Worm (Caenorhabditis elegans): Measurements from ENCODE around the gene luc-7L.

- TF ChIP-seq lsy-12 (tag; optimal IDR thresholded peaks at IDR 0.05) = no peak
- no peak for TF ChIP-seq nhr-237 (tag; optimal IDR thresholded peaks at IDR 0.05)
- TF ChIP-seq pha-4 (tag; optimal IDR thresholded peaks at IDR 0.05) = no peak
- TF ChIP-seq nhr-23 (tag; optimal IDR thresholded peaks at IDR 0.05) = no peak
- no peak for TF ChIP-seq mdl-1 (tag; optimal IDR thresholded peaks at IDR 0.05)
- TF ChIP-seq unc-62 (GFP tag; optimal IDR thresholded peaks at IDR 0.05) = no peak
These were observed 47.9 kb upstream of the luc-7L start, which contains the start of the genes B0228.6 and B0228.1 for ce11 chrII:7755116-7755571.

Data from whole organism, L3 larva.